Worm (Caenorhabditis elegans): Measurements from ENCODE around the gene T10D4.1.

DNA sequence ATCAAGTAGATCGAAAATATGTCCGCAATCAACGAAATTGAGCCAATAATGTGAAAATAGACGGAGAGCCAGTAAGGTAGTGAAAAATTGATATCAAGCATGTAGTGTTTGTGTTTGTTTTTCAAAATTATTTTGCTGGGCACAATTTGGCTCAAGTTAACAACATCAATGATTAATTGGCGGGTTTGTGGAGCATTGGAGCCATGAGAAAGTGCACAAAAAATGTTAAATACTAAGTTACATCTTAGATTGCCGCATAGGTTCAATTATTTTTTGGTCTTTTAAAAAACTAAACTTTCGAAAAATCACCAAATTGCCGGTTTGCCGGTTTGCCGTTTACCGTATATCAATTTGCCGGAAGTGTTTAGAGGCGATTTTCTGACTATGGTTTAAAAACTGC is 12.1 kb upstream of the T10D4.1 start, which contains the start of gene sri-54:
- TF ChIP-seq F13C5.2 (tag; optimal IDR thresholded peaks at IDR 0.05) (no peak), hnd-1 (tag; optimal IDR thresholded peaks at IDR 0.05) (no peak), flt-1 (GFP tag; IDR thresholded peaks at IDR 0.05) (no peak), hmbx-1 (tag; optimal IDR thresholded peaks at IDR 0.05) (no peak), hmg-4 (GFP tag; optimal IDR thresholded peaks at IDR 0.05) (no peak), scrt-1 (GFP tag; IDR thresholded peaks at IDR 0.05) (no peak), ama-1 (optimal IDR thresholded peaks at IDR 0.05) (no peak), pes-1 (GFP tag; IDR thresholded peaks at IDR 0.05) (no peak), ets-7 (tag; optimal IDR thresholded peaks at IDR 0.05) (no peak), tra-4 (tag; optimal IDR thresholded peaks at IDR 0.05) (no peak), ceh-13 (GFP tag; optimal IDR thresholded peaks at IDR 0.05) (no peak), tbx-37 (GFP tag; conservative IDR thresholded peaks at IDR 0.05) (no peak)
